Worm (Caenorhabditis elegans) whole organism, L1 larva: Measurements from ENCODE around the gene K01A6.4.

Source experiments
- blmp-1 ChIP-seq: fragments of 150-350 bp; optimal IDR thresholded peaks from 2 replicates; lab custom pipeline; 2014; ENCODE audit warnings: missing biosample characterization, missing genetic modification characterization
- skn-1 ChIP-seq: fragments of 150-350 bp; optimal IDR thresholded peaks from 2 replicates; lab custom pipeline; 2014; ENCODE audit warnings: missing biosample characterization, missing genetic modification characterization
- ztf-11 ChIP-seq, 2 experiments: sonication (generic microtip); optimal IDR thresholded peaks; 2 replicates each; lab custom pipeline; 2016 to 2017; ENCODE audit warnings: missing genetic modification characterization in 2 of 2, missing biosample characterization in 1 of 2, missing compliant biosample characterization in 1 of 2

ce11 chrIV:11785064-11785840 is 45.1 kb upstream of the K01A6.4 start:
- TF ChIP-seq ztf-11 (tag; optimal IDR thresholded peaks at IDR 0.05; lab: Kevin White, UChicago) (no peak), skn-1 (tag; lab: Kevin White, UChicago) (no peak), blmp-1 (tag; lab: Kevin White, UChicago) (no peak)
